Worm (Caenorhabditis elegans) whole organism, late embryonic: Measurements from ENCODE around the gene C07G1.7.

Source experiments
- C38D4.7 ChIP-seq: fragments of 200-800 bp; sonication (Bioruptor generic); optimal IDR thresholded peaks from 2 replicates; lab custom pipeline; 2018; ENCODE audit warnings: mild to moderate bottlenecking, missing genetic modification characterization, moderate library complexity, missing compliant biosample characterization
- F13H6.1 ChIP-seq: sonication (generic microtip); optimal IDR thresholded peaks from 2 replicates; lab custom pipeline; 2016; ENCODE audit warnings: missing genetic modification characterization, missing compliant biosample characterization
- K02D7.2 ChIP-seq: sonication (generic microtip); optimal IDR thresholded peaks from 2 replicates; lab custom pipeline; 2017; ENCODE audit warnings: mild to moderate bottlenecking, missing genetic modification characterization, missing compliant biosample characterization
- ceh-14 ChIP-seq: sonication (generic microtip); optimal IDR thresholded peaks from 2 replicates; lab custom pipeline; 2016; ENCODE audit warnings: missing genotype, missing genetic modification characterization, missing compliant biosample characterization
- ceh-18 ChIP-seq: sonication (generic microtip); optimal IDR thresholded peaks from 2 replicates; lab custom pipeline; 2016; ENCODE audit warnings: missing genetic modification characterization, missing compliant biosample characterization
- ceh-19 ChIP-seq: fragments of 200-800 bp; sonication (Bioruptor generic); optimal IDR thresholded peaks from 2 replicates; lab custom pipeline; 2018; ENCODE audit warnings: mild to moderate bottlenecking, missing genetic modification characterization, missing compliant biosample characterization
- ceh-2 ChIP-seq: sonication (generic microtip); optimal IDR thresholded peaks from 2 replicates; lab custom pipeline; 2016; ENCODE audit warnings: missing genotype, missing genetic modification characterization, missing compliant biosample characterization
- ceh-24 ChIP-seq: sonication (generic microtip); optimal IDR thresholded peaks from 2 replicates; lab custom pipeline; 2016; ENCODE audit warnings: mild to moderate bottlenecking, missing genetic modification characterization, missing compliant biosample characterization
- ceh-31 ChIP-seq: sonication (generic microtip); optimal IDR thresholded peaks from 2 replicates; lab custom pipeline; 2016; ENCODE audit warnings: missing genetic modification characterization, missing compliant biosample characterization
- ceh-34 ChIP-seq: sonication (generic microtip); optimal IDR thresholded peaks from 2 replicates; lab custom pipeline; 2016; ENCODE audit warnings: mild to moderate bottlenecking, missing genetic modification characterization, missing compliant biosample characterization
- ceh-45 ChIP-seq: fragments of 200-800 bp; sonication (Bioruptor generic); IDR thresholded peaks from 2 replicates; pipeline ENCODE4 v1.3.6; 2022; ENCODE audit warnings: missing genetic modification reagents, missing genetic modification characterization, missing compliant biosample characterization
- ceh-48 ChIP-seq: sonication (generic microtip); optimal IDR thresholded peaks from 2 replicates; lab custom pipeline; 2016; ENCODE audit warnings: missing genetic modification characterization, inconsistent platforms, missing compliant biosample characterization
- ceh-9 ChIP-seq: sonication (generic microtip); optimal IDR thresholded peaks from 2 replicates; lab custom pipeline; 2016; ENCODE audit warnings: mild to moderate bottlenecking, missing genetic modification characterization, inconsistent platforms, missing compliant biosample characterization
- dve-1 ChIP-seq: sonication (generic microtip); optimal IDR thresholded peaks from 2 replicates; lab custom pipeline; 2017; ENCODE audit warnings: antibody characterized with exemption, mild to moderate bottlenecking, missing genetic modification characterization, missing compliant biosample characterization
- elt-2 ChIP-seq: sonication (generic microtip); optimal IDR thresholded peaks from 2 replicates; lab custom pipeline; 2016; ENCODE audit warnings: missing genetic modification reagents, missing genetic modification characterization, missing compliant biosample characterization
- ets-4 ChIP-seq: sonication (generic microtip); optimal IDR thresholded peaks from 2 replicates; lab custom pipeline; 2016; ENCODE audit warnings: missing genetic modification characterization, missing compliant biosample characterization
- eyg-1 ChIP-seq: sonication (generic microtip); optimal IDR thresholded peaks from 2 replicates; lab custom pipeline; 2016; ENCODE audit warnings: missing genotype, missing genetic modification characterization, missing compliant biosample characterization
- fax-1 ChIP-seq: sonication (generic microtip); optimal IDR thresholded peaks from 2 replicates; lab custom pipeline; 2016; ENCODE audit warnings: missing genotype, missing genetic modification characterization, missing compliant biosample characterization
- fkh-10 ChIP-seq: fragments of 150-350 bp; optimal IDR thresholded peaks from 2 replicates; lab custom pipeline; 2014; ENCODE audit warnings: missing biosample characterization, missing genetic modification reagents, missing genetic modification characterization
- hlh-30 ChIP-seq: sonication (generic microtip); optimal IDR thresholded peaks from 2 replicates; lab custom pipeline; 2017; ENCODE audit warnings: antibody characterized with exemption, missing genetic modification characterization, missing compliant biosample characterization; ENCODE audit not compliant: insufficient read depth
- hlh-6 ChIP-seq: sonication (generic microtip); optimal IDR thresholded peaks from 2 replicates; lab custom pipeline; 2016; ENCODE audit warnings: missing genotype, missing genetic modification characterization, missing compliant biosample characterization
- lim-6 ChIP-seq: sonication (generic microtip); optimal IDR thresholded peaks from 2 replicates; lab custom pipeline; 2016; ENCODE audit warnings: missing genetic modification characterization, missing compliant biosample characterization
- lin-11 ChIP-seq: fragments of 200-800 bp; sonication (Bioruptor generic); optimal IDR thresholded peaks from 2 replicates; lab custom pipeline; 2018; ENCODE audit warnings: mild to moderate bottlenecking, missing genetic modification characterization, missing compliant biosample characterization
- nfya-1 ChIP-seq: sonication (generic microtip); optimal IDR thresholded peaks from 2 replicates; lab custom pipeline; 2017; ENCODE audit warnings: missing genetic modification characterization, mild to moderate bottlenecking, missing compliant biosample characterization, antibody characterized with exemption, moderate library complexity
- nhr-232 ChIP-seq: sonication (generic microtip); optimal IDR thresholded peaks from 2 replicates; lab custom pipeline; 2016; ENCODE audit warnings: missing genetic modification characterization, missing compliant biosample characterization
- npax-4 ChIP-seq: sonication (generic microtip); optimal IDR thresholded peaks from 2 replicates; lab custom pipeline; 2016; ENCODE audit warnings: missing genetic modification characterization, missing compliant biosample characterization
- pag-3 ChIP-seq: sonication (generic microtip); optimal IDR thresholded peaks from 2 replicates; lab custom pipeline; 2016; ENCODE audit warnings: missing compliant biosample characterization, missing genetic modification characterization, borderline replicate concordance
- pha-2 ChIP-seq: sonication (generic microtip); optimal IDR thresholded peaks from 2 replicates; lab custom pipeline; 2017; ENCODE audit warnings: mild to moderate bottlenecking, missing genetic modification characterization, missing compliant biosample characterization
- pha-4 ChIP-seq: fragments of 150-350 bp; optimal IDR thresholded peaks from 2 replicates; lab custom pipeline; 2018; ENCODE audit warnings: missing biosample characterization, missing genetic modification reagents, missing genetic modification characterization
- pqm-1 ChIP-seq: sonication (generic microtip); optimal IDR thresholded peaks from 2 replicates; lab custom pipeline; 2016; ENCODE audit warnings: missing genetic modification characterization, missing compliant biosample characterization
- pros-1 ChIP-seq: fragments of 150-350 bp; optimal IDR thresholded peaks from 2 replicates; lab custom pipeline; 2014; ENCODE audit warnings: missing biosample characterization, missing genetic modification reagents, missing genetic modification characterization
- rnt-1 ChIP-seq: sonication (generic microtip); optimal IDR thresholded peaks from 2 replicates; lab custom pipeline; 2016; ENCODE audit warnings: missing genetic modification characterization, missing compliant biosample characterization
- sox-2 ChIP-seq: fragments of 200-800 bp; sonication (Bioruptor generic); IDR thresholded peaks from 2 replicates; pipeline ENCODE4 v1.3.6; 2022; ENCODE audit warnings: missing genetic modification reagents, missing genetic modification characterization, missing compliant biosample characterization
- sox-4 ChIP-seq: sonication (generic microtip); optimal IDR thresholded peaks from 2 replicates; lab custom pipeline; 2017; ENCODE audit warnings: mild to moderate bottlenecking, missing genetic modification characterization, inconsistent platforms, missing compliant biosample characterization
- syd-9 ChIP-seq: sonication (generic microtip); optimal IDR thresholded peaks from 2 replicates; lab custom pipeline; 2016; ENCODE audit warnings: mild to moderate bottlenecking, missing genetic modification characterization, moderate library complexity, missing compliant biosample characterization
- tbx-2 ChIP-seq: sonication (generic microtip); optimal IDR thresholded peaks from 2 replicates; lab custom pipeline; 2016; ENCODE audit warnings: missing genetic modification characterization, missing compliant biosample characterization
- tbx-7 ChIP-seq: sonication (generic microtip); optimal IDR thresholded peaks from 2 replicates; lab custom pipeline; 2016; ENCODE audit warnings: missing genotype, missing genetic modification characterization, missing compliant biosample characterization
- ttx-3 ChIP-seq: sonication (generic microtip); optimal IDR thresholded peaks from 2 replicates; lab custom pipeline; 2016; ENCODE audit warnings: missing genetic modification reagents, missing genetic modification characterization, missing compliant biosample characterization
- unc-3 ChIP-seq, 2 experiments: fragments of 200-800 bp in 1 of 2; sonication (Bioruptor generic) in 1 of 2; sonication (generic microtip) in 1 of 2; conservative IDR thresholded peaks in 1 of 2; optimal IDR thresholded peaks in 1 of 2; 2 replicates each; pipeline versions ENCODE4 v1.3.6 to Lab custom; 2016 to 2022; ENCODE audit warnings: missing compliant biosample characterization in 2 of 2, missing genetic modification characterization in 2 of 2, missing genetic modification reagents in 1 of 2
- unc-55 ChIP-seq: sonication (generic microtip); optimal IDR thresholded peaks from 2 replicates; lab custom pipeline; 2017; ENCODE audit warnings: missing biosample characterization, missing genetic modification reagents, missing genetic modification characterization
- zip-5 ChIP-seq: sonication (generic microtip); optimal IDR thresholded peaks from 2 replicates; lab custom pipeline; 2016; ENCODE audit warnings: missing genetic modification characterization, missing compliant biosample characterization
- ztf-16 ChIP-seq: sonication (generic microtip); optimal IDR thresholded peaks from 2 replicates; lab custom pipeline; 2017; ENCODE audit warnings: missing genetic modification characterization, missing compliant biosample characterization

C07G1.7 gene

ce11 chrIV:8235114-8235686 is 23.6 kb upstream of the C07G1.7 start:
- no peak for TF ChIP-seq pha-2 (tag; lab: Kevin White, UChicago)
- TF ChIP-seq ceh-19 (GFP tag; lab: Kevin White, UChicago) = no peak
- no peak for TF ChIP-seq ceh-24
- no peak for TF ChIP-seq ztf-16 (tag; lab: Kevin White, UChicago)
- TF ChIP-seq ceh-31 = no peak
- no peak for TF ChIP-seq syd-9 (tag; lab: Kevin White, UChicago)
- TF ChIP-seq sox-4 (tag; lab: Kevin White, UChicago) = no peak
- TF ChIP-seq fkh-10 (GFP tag; lab: Kevin White, UChicago) = no peak
- no peak for TF ChIP-seq pag-3
- no peak for TF ChIP-seq eyg-1 (tag; lab: Kevin White, UChicago)

- TF ChIP-seq ceh-9 = no peak
- TF ChIP-seq fax-1 (tag; lab: Kevin White, UChicago) = no peak
- TF ChIP-seq zip-5 = no peak
- TF ChIP-seq lim-6 (tag; lab: Kevin White, UChicago) = no peak
- TF ChIP-seq ceh-45 (GFP tag; lab: Robert Waterston, UW) = no peak
- no peak for TF ChIP-seq elt-2 (tag; lab: Kevin White, UChicago)
- TF ChIP-seq nhr-232 (tag; lab: Kevin White, UChicago) = no peak
- no peak for TF ChIP-seq nfya-1 (tag; lab: Kevin White, UChicago)
Measured at ce11 chrIV:8234088-8234496, 22.4 kb upstream of the C07G1.7 start.

DNA sequence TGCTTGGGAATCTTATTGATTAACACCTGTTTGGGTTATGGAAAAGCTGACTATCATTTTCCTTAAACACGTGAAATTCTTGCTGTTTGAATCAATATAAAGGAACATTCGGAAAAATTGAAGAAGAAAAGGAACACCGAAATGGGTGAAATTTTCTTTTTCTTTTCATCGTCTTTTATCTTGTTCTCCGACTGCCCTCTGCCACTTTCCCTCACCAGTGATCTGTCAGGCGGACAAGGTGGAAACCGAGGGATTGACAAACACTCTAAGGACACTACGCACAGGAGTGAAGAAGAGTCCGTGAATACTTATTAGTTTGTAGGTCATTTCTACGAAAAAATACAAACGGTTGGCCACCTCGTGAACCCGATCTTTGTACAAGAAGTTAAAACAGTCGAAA is 21.6 kb upstream of the C07G1.7 start:
- TF ChIP-seq nfya-1 (tag; lab: Kevin White, UChicago) (no peak), K02D7.2 (tag; lab: Kevin White, UChicago) (no peak), fkh-10 (GFP tag; lab: Kevin White, UChicago) (no peak), ceh-48 (tag; lab: Kevin White, UChicago) (no peak), tbx-7 (tag; lab: Kevin White, UChicago) (no peak), pha-2 (tag; lab: Kevin White, UChicago) (no peak), elt-2 (tag; lab: Kevin White, UChicago) (no peak), pag-3 (no peak), npax-4 (tag; lab: Kevin White, UChicago) (no peak), F13H6.1 (tag; lab: Kevin White, UChicago) (no peak), ceh-31 (no peak), nhr-232 (tag; lab: Kevin White, UChicago) (no peak)

DNA sequence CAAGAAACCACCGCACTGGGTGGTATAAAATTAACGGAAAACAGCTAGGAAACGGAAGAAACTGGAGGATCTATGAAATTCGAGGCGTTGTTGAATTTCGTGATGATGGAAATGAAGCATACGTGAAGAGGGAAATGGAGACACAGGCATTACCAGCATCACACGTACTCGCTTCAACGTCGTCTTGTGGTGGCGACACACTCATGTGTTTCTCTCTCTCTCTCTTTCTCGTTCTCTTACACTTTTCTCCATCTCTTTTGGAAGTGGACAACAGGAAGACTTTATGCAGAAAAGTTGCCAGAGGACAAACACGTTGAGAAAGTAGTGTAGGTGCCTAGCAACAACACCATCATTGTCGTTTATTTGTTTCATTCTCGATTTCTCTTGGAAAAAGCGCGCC is 20.8 kb upstream of the C07G1.7 start:
- TF ChIP-seq hlh-30 (tag; lab: Kevin White, UChicago) = peak; percentile 74
- TF ChIP-seq ceh-14 (tag; lab: Kevin White, UChicago) = no peak
- TF ChIP-seq tbx-2 (tag; lab: Kevin White, UChicago) = peak; percentile 12
- peak; percentile 26 for TF ChIP-seq ceh-31
- TF ChIP-seq ttx-3 (tag; lab: Kevin White, UChicago) = no peak
- TF ChIP-seq sox-2 (GFP tag; lab: Robert Waterston, UW) = no peak
- peak; percentile 41 for TF ChIP-seq ceh-18
- TF ChIP-seq ceh-34 (tag; lab: Kevin White, UChicago) = peak; percentile 53
- TF ChIP-seq pha-4 (tag; lab: Kevin White, UChicago) = no peak
- TF ChIP-seq ets-4 (tag; lab: Kevin White, UChicago) = no peak
- TF ChIP-seq unc-3 (GFP tag; conservative IDR thresholded peaks at IDR 0.05; lab: Robert Waterston, UW) = 0 out of 2 replicates have a peak, but pooled peaks have one; percentile 15
- no peak for TF ChIP-seq unc-3 (tag; optimal IDR thresholded peaks at IDR 0.05; lab: Kevin White, UChicago)
- peak; percentile 16 for TF ChIP-seq F13H6.1 (tag; lab: Kevin White, UChicago)

DNA sequence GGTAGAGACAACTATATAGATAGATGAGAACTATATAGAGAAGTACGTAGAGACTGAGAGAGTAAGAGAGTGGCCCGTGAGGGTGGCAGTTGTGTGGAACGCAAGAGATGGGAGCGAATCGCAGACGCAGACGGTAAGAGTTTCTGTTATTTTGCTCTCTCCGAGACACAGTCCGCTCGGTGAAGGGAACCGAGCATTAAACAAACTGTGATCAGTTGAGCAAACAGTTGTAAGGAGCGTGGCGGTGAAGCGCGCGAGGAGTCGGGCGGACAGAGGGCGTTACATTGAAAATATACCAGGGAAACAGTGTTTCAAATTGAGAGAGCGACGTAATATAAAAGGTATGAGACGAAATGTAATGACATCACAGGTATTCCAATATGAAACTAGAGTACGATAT is 17.9 kb upstream of the C07G1.7 start:
- TF ChIP-seq ceh-18 (peak; percentile 58), pqm-1 (peak; percentile 77), lin-11 (no peak), C38D4.7 (no peak), rnt-1 (tag; lab: Kevin White, UChicago) (peak; percentile 12), tbx-2 (tag; lab: Kevin White, UChicago) (peak; percentile 34), hlh-6 (tag; lab: Kevin White, UChicago) (peak; percentile 37), elt-2 (tag; lab: Kevin White, UChicago) (peak; percentile 10), unc-55 (GFP tag; lab: Kevin White, UChicago) (peak; percentile 38), F13H6.1 (tag; lab: Kevin White, UChicago) (peak; percentile 60), fax-1 (tag; lab: Kevin White, UChicago) (no peak), ceh-2 (peak; percentile 36), lim-6 (tag; lab: Kevin White, UChicago) (no peak), pros-1 (no peak), nfya-1 (tag; lab: Kevin White, UChicago) (peak; percentile 19), ets-4 (tag; lab: Kevin White, UChicago) (peak; percentile 21), dve-1 (tag; lab: Kevin White, UChicago) (peak; percentile 63), ceh-34 (tag; lab: Kevin White, UChicago) (peak; percentile 63)
